Worm (Caenorhabditis elegans) whole organism, L4/young adult: ENCODE measurements around the gene ttbk-2.1.
"Not testable (repeated sequence)": the region's sequence is repeated elsewhere in the genome, so short reads cannot be mapped to it uniquely, and the experiment has no call there.

ENCODE experiments used
- W03F9.2 ChIP-seq: fragments of 150-350 bp; optimal IDR thresholded peaks from 2 replicates; lab custom pipeline; 2014; ENCODE audit warnings: missing biosample characterization, missing genetic modification characterization
- dao-5 ChIP-seq: sonication (generic microtip); optimal IDR thresholded peaks from 2 replicates; lab custom pipeline; 2016; ENCODE audit warnings: missing genotype, missing genetic modification characterization, moderate library complexity, missing compliant biosample characterization
- him-1 ChIP-seq: sonication (generic microtip); optimal IDR thresholded peaks from 2 replicates; lab custom pipeline; 2016; ENCODE audit warnings: missing genotype, missing genetic modification reagents, missing genetic modification characterization, missing compliant biosample characterization

The ttbk-2.1 gene

DNA sequence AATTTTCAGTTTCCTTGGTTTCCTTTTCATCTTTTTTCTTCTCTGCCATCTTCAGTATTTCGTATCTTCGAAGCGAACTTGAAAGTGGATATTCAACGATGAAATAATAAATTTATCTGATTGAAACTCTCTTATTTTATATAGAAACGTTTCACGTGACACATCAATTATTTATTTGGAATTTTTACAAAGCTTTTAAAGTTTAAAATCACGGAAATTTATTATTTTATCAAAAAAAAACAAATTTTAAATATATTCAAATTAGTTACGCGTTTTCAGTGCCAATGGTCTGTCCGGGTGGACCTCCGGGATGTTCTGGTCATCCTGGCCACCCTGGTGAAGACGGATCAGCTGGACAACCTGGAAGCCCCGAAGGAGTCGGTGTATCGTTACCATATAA is 44.5 kb downstream of the ttbk-2.1 start, which contains the start of gene ZK354.7:
ZK354.7 (minus strand) TSS at position 101 of the 400 bp plus-strand sequence.
- TF ChIP-seq W03F9.2 (tag; lab: Kevin White, UChicago), result no peak
- no peak for TF ChIP-seq dao-5 (tag; lab: Kevin White, UChicago)
- TF ChIP-seq him-1 (tag; lab: Kevin White, UChicago), result no peak

DNA sequence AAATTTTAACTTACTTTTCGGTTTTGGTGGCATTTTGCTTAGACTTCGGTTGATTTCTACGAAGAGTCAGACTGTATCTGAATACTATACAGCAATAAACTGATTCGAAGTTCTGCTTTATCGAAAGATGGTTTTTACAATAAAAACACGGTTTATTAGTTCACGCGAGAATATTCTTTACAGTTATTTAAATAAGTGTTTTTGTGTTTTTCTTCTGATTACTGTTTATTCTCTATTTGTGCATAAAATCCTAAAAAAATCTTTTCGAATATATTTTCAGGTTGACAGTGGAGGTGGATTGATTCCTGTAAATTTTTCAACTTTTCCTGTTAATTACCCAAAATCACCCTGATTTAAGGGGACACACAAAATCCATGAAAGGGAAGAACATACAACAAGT is 47.6 kb downstream of the ttbk-2.1 start, which contains the start of gene ZK354.8:
ZK354.8 (minus strand) TSS at position 101 of the 400 bp plus-strand sequence.
- no peak for TF ChIP-seq dao-5 (tag; lab: Kevin White, UChicago)
- TF ChIP-seq W03F9.2 (tag; lab: Kevin White, UChicago), result no peak
- TF ChIP-seq him-1 (tag; lab: Kevin White, UChicago), result no peak

DNA sequence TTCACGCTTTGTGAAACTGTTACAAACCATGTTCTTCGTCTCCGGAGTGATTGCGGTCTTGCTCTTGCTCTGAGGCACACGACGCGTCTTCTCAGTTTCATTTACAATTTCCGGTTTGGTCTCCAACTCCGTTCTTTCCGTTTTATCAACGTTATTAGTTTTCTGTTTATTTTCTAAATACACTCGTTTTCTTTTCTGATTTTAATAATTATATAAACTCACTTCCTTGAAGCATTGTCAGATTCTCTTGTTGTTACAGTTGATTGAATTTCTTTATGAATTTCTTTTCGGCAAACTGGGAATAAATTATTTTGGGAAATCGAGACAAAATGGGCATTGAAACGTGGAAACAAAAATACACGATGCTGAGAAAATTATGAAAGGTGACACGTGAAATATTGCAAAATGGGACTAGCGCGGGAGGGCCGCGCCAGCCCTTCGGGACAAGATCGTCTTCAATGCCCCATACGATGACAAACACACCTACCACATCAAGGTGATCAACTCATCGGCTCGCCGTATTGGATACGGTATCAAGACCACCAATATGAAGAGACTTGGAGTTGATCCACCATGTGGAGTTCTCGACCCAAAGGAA is 49.7 kb downstream of the ttbk-2.1 start, which contains the start of the genes ZK354.9 and msp-58:
ZK354.9 (minus strand) TSS at position 101 of the 598 bp plus-strand sequence.
msp-58 (plus strand) TSS at position 548 of the 598 bp plus-strand sequence.
- not testable (repeated sequence) for TF ChIP-seq him-1, W03F9.2, dao-5 (tag; lab: Kevin White, UChicago)
